In the genomic region with DNA sequence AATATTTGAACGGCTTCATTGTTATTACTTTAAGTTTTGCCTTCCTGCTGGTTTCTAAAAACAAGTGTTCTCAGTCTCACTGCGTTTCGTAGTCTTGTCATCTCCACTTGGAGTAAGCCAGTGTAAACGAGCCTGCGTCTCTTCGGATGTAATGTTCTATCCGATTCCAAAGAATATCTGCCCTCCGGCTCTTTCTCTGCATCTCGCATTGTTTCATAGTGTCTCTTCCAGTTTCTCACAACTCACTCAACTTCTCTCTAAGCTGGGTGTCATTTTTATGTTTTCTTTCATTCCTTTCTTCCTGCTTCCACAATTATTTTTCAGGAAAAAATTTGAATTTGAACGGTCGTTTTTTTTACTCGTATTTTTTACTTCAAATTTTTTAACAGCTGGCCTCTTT, we compare ENCODE assay signal across 5 worm cellular contexts.
A peak's percentile ranks its signal among the peaks of the same experiment; 100 is the strongest.
TF ChIP-seq lines count a peak whose summit lies in the region.

No protein-coding gene starts in this region.

TF ChIP-seq in whole organism, L1 larva, 84 proteins besides CTCF, POLR2A, EP300 and RAD21 (continues in another document):
- peak in 1 of 3 experiments; percentile 40 for TF ChIP-seq ceh-82 (tag; optimal IDR thresholded peaks at IDR 0.05; lab: Kevin White, UChicago)
- peak; percentile 30 to 45 for TF ChIP-seq efl-1 (optimal IDR thresholded peaks at IDR 0.05; lab: Kevin White, UChicago)
- TF ChIP-seq efl-1 (GFP tag; optimal IDR thresholded peaks at IDR 0.05 in 1 of 2; lab: Kevin White, UChicago) = no peak
- peak; percentile 9 for TF ChIP-seq zag-1 (tag; optimal IDR thresholded peaks at IDR 0.05; lab: Kevin White, UChicago)
- TF ChIP-seq elt-2 (tag; optimal IDR thresholded peaks at IDR 0.05; lab: Kevin White, UChicago) = no peak
- TF ChIP-seq nhr-77 (tag; optimal IDR thresholded peaks at IDR 0.05; lab: Kevin White, UChicago) = peak; percentile 40
- peak; percentile 28 for TF ChIP-seq mep-1 (tag; optimal IDR thresholded peaks at IDR 0.05; lab: Kevin White, UChicago)
- TF ChIP-seq nhr-19 (GFP tag; conservative IDR thresholded peaks at IDR 0.05; lab: Robert Waterston, UW) = peak; percentile 27; the same call in 1 of the 2 replicates
- no peak for TF ChIP-seq ceh-90 (tag; optimal IDR thresholded peaks at IDR 0.05; lab: Kevin White, UChicago)
- TF ChIP-seq nhr-47 (tag; optimal IDR thresholded peaks at IDR 0.05; lab: Kevin White, UChicago) = peak; percentile 6
- peak; percentile 85 for TF ChIP-seq lin-14 (GFP tag; optimal IDR thresholded peaks at IDR 0.05; lab: Kevin White, UChicago)
- TF ChIP-seq lin-35 (GFP tag; optimal IDR thresholded peaks at IDR 0.05; lab: Kevin White, UChicago) = peak in 1 of 2 experiments; percentile 27
- TF ChIP-seq nhr-28 (tag; optimal IDR thresholded peaks at IDR 0.05; lab: Kevin White, UChicago) = no peak
- peak; percentile 38 for TF ChIP-seq swsn-7 (tag; optimal IDR thresholded peaks at IDR 0.05; lab: Kevin White, UChicago)
- no peak for TF ChIP-seq nhr-84 (tag; optimal IDR thresholded peaks at IDR 0.05; lab: Kevin White, UChicago)
- peak; percentile 11 for TF ChIP-seq unc-86 (tag; optimal IDR thresholded peaks at IDR 0.05; lab: Kevin White, UChicago)
- peak; percentile 37 for TF ChIP-seq nhr-71 (tag; optimal IDR thresholded peaks at IDR 0.05; lab: Kevin White, UChicago)

TF ChIP-seq in whole organism, L2 larva, 48 proteins besides CTCF, POLR2A, EP300 and RAD21 (continues in another document):
- TF ChIP-seq mdl-1 (tag; optimal IDR thresholded peaks at IDR 0.05; lab: Kevin White, UChicago) (no peak), ZK546.5 (tag; optimal IDR thresholded peaks at IDR 0.05; lab: Kevin White, UChicago) (no peak), unc-62 (GFP tag; optimal IDR thresholded peaks at IDR 0.05; lab: Kevin White, UChicago) (no peak), lin-11 (tag; optimal IDR thresholded peaks at IDR 0.05; lab: Kevin White, UChicago) (no peak), Y55F3AM.14 (GFP tag; optimal IDR thresholded peaks at IDR 0.05; lab: Kevin White, UChicago) (no peak), peb-1 (tag; optimal IDR thresholded peaks at IDR 0.05; lab: Kevin White, UChicago) (no peak), ceh-16 (tag; optimal IDR thresholded peaks at IDR 0.05; lab: Kevin White, UChicago) (no peak), C34F6.9 (tag; optimal IDR thresholded peaks at IDR 0.05; lab: Kevin White, UChicago) (peak; percentile 32), sem-4 (tag; optimal IDR thresholded peaks at IDR 0.05; lab: Kevin White, UChicago) (no peak), ceh-82 (tag; optimal IDR thresholded peaks at IDR 0.05; lab: Kevin White, UChicago) (no peak), nhr-21 (tag; optimal IDR thresholded peaks at IDR 0.05; lab: Kevin White, UChicago) (no peak), unc-55 (GFP tag; optimal IDR thresholded peaks at IDR 0.05; lab: Kevin White, UChicago) (peak; percentile 64), nhr-25 (tag; optimal IDR thresholded peaks at IDR 0.05; lab: Kevin White, UChicago) (no peak), nhr-129 (tag; optimal IDR thresholded peaks at IDR 0.05; lab: Kevin White, UChicago) (no peak), F13H6.1 (tag; optimal IDR thresholded peaks at IDR 0.05; lab: Kevin White, UChicago) (peak; percentile 5), R02D3.7 (tag; optimal IDR thresholded peaks at IDR 0.05; lab: Kevin White, UChicago) (no peak), elt-1 (tag; optimal IDR thresholded peaks at IDR 0.05; lab: Kevin White, UChicago) (no peak), sma-3 (GFP tag; optimal IDR thresholded peaks at IDR 0.05; lab: Kevin White, UChicago) (no peak), lin-39 (tag; optimal IDR thresholded peaks at IDR 0.05; lab: Kevin White, UChicago) (no peak)

TF ChIP-seq in whole organism, L3 larva, 47 proteins besides CTCF, POLR2A, EP300 and RAD21:
- no peak for TF ChIP-seq tbx-2 (tag; optimal IDR thresholded peaks at IDR 0.05; lab: Kevin White, UChicago)
- TF ChIP-seq lin-39 (tag; optimal IDR thresholded peaks at IDR 0.05; lab: Kevin White, UChicago) = peak; percentile 9
- TF ChIP-seq fos-1 (tag; optimal IDR thresholded peaks at IDR 0.05; lab: Kevin White, UChicago) = no peak
- TF ChIP-seq pha-4 (tag; optimal IDR thresholded peaks at IDR 0.05; lab: Kevin White, UChicago) = peak; percentile 50
- TF ChIP-seq elt-1 (tag; optimal IDR thresholded peaks at IDR 0.05; lab: Kevin White, UChicago) = no peak
- TF ChIP-seq hmg-11 (tag; optimal IDR thresholded peaks at IDR 0.05; lab: Kevin White, UChicago) = peak; percentile 31

TF ChIP-seq in whole organism, L4 larva, 104 proteins besides CTCF, POLR2A, EP300 and RAD21:
- TF ChIP-seq unc-62 (GFP tag; optimal IDR thresholded peaks at IDR 0.05 in 1 of 2; lab: Kevin White, UChicago) (peak in 1 of 2 experiments; percentile 97), unc-62 (tag; optimal IDR thresholded peaks at IDR 0.05; lab: Kevin White, UChicago) (no peak), ZK546.5 (tag; optimal IDR thresholded peaks at IDR 0.05; lab: Kevin White, UChicago) (no peak), dve-1 (tag; optimal IDR thresholded peaks at IDR 0.05; lab: Kevin White, UChicago; ENCODE audit: insufficient read depth) (no peak), hlh-11 (tag; optimal IDR thresholded peaks at IDR 0.05; lab: Kevin White, UChicago) (no peak), rbr-2 (tag; optimal IDR thresholded peaks at IDR 0.05; lab: Kevin White, UChicago) (peak; percentile 20)

TF ChIP-seq in whole organism, mixed stage, embryonic, 35 proteins besides CTCF, POLR2A, EP300 and RAD21:
- TF ChIP-seq lsy-2 (tag; optimal IDR thresholded peaks at IDR 0.05; lab: Kevin White, UChicago) (no peak), mab-5 (tag; optimal IDR thresholded peaks at IDR 0.05; lab: Kevin White, UChicago) (no peak), ces-1 (GFP tag; optimal IDR thresholded peaks at IDR 0.05; lab: Kevin White, UChicago) (peak; percentile 17), drap-1 (GFP tag; optimal IDR thresholded peaks at IDR 0.05; lab: Kevin White, UChicago) (no peak)
